Fruit fly (Drosophila melanogaster): ENCODE data around the gene tfc.

The tfc gene

dm6 chr3L:1256061-1256780, at the start of gene tfc (continued):
- TF ChIP-seq ttk (GFP tag; IDR thresholded peaks at IDR 0.05) (no peak), peb (GFP tag; IDR thresholded peaks at IDR 0.05) (no peak), CG12236 (GFP tag; optimal IDR thresholded peaks at IDR 0.05) (no peak), CG12659 (GFP tag; optimal IDR thresholded peaks at IDR 0.05) (no peak), Dek (tag; optimal IDR thresholded peaks at IDR 0.05) (no peak), Dll (GFP tag; IDR thresholded peaks at IDR 0.05; ENCODE audit: partially characterized antibody) (no peak), Chrac-16 (GFP tag; optimal IDR thresholded peaks at IDR 0.05) (no peak), Trl (optimal IDR thresholded peaks at IDR 0.05) (peak; percentile 11 to 22), Trl (GFP tag; optimal IDR thresholded peaks at IDR 0.05) (no peak), CG10462 (GFP tag; optimal IDR thresholded peaks at IDR 0.05) (no peak), CG13287 (GFP tag; IDR thresholded peaks at IDR 0.05; ENCODE audit: partially characterized antibody) (0 out of 2 replicates have a peak, but pooled peaks have one; percentile 20), chm (GFP tag; IDR thresholded peaks at IDR 0.05) (no peak), ash1 (GFP tag; optimal IDR thresholded peaks at IDR 0.05) (no peak), Camta (GFP tag; optimal IDR thresholded peaks at IDR 0.05) (no peak), NK7.1 (GFP tag; optimal IDR thresholded peaks at IDR 0.05) (no peak), Sry-δ (GFP tag; optimal IDR thresholded peaks at IDR 0.05) (no peak), sna (GFP tag; IDR thresholded peaks at IDR 0.05; ENCODE audit: partially characterized antibody) (no peak), CG33213 (GFP tag; optimal IDR thresholded peaks at IDR 0.05) (no peak), cad (GFP tag; optimal IDR thresholded peaks at IDR 0.05) (no peak), amos (GFP tag; IDR thresholded peaks at IDR 0.05; ENCODE audit: partially characterized antibody) (no peak), sima (GFP tag; optimal IDR thresholded peaks at IDR 0.05) (no peak), Drgx (GFP tag; IDR thresholded peaks at IDR 0.05) (0 out of 2 replicates have a peak, but pooled peaks have one; percentile 33), dan (GFP tag; IDR thresholded peaks at IDR 0.05) (no peak), CG5245 (GFP tag; optimal IDR thresholded peaks at IDR 0.05) (no peak), jigr1 (GFP tag; IDR thresholded peaks at IDR 0.05) (no peak), ato (GFP tag; IDR thresholded peaks at IDR 0.05; ENCODE audit: partially characterized antibody) (no peak), eve (GFP tag; optimal IDR thresholded peaks at IDR 0.05) (no peak), CG12769 (tag; optimal IDR thresholded peaks at IDR 0.05) (peak; percentile 67), az2 (GFP tag; optimal IDR thresholded peaks at IDR 0.05) (no peak), danr (GFP tag; IDR thresholded peaks at IDR 0.05) (no peak), Blimp-1 (GFP tag; optimal IDR thresholded peaks at IDR 0.05) (peak; percentile 89), CG7786 (GFP tag; optimal IDR thresholded peaks at IDR 0.05) (no peak), fd102C (GFP tag; optimal IDR thresholded peaks at IDR 0.05) (no peak), z (GFP tag; IDR thresholded peaks at IDR 0.05) (peak; percentile 81; the same call in 2 of the 3 replicates), CG34422 (GFP tag; IDR thresholded peaks at IDR 0.05) (no peak), CG3163 (GFP tag; optimal IDR thresholded peaks at IDR 0.05) (no peak), CG15479 (GFP tag; optimal IDR thresholded peaks at IDR 0.05) (no peak), HLH54F (GFP tag; optimal IDR thresholded peaks at IDR 0.05) (no peak), CG18599 (GFP tag; optimal IDR thresholded peaks at IDR 0.05) (no peak), CG10565 (GFP tag; optimal IDR thresholded peaks at IDR 0.05) (no peak), CG7271 (tag; optimal IDR thresholded peaks at IDR 0.05) (no peak), CG17612 (GFP tag; IDR thresholded peaks at IDR 0.05) (no peak), CoRest (tag; optimal IDR thresholded peaks at IDR 0.05) (no peak), stc (GFP tag; IDR thresholded peaks at IDR 0.05) (no peak), Scr (GFP tag; IDR thresholded peaks at IDR 0.05; ENCODE audit: partially characterized antibody) (no peak), Hr78 (GFP tag; optimal IDR thresholded peaks at IDR 0.05) (no peak), caup (GFP tag; optimal IDR thresholded peaks at IDR 0.05; ENCODE audit: severe bottlenecking) (no peak), CG4820 (GFP tag; optimal IDR thresholded peaks at IDR 0.05) (no peak), fd96Cb (tag; optimal IDR thresholded peaks at IDR 0.05) (no peak), Jarid2 (GFP tag; optimal IDR thresholded peaks at IDR 0.05) (peak; percentile 64)

All from whole organism, embryonic.